Fruit fly (Drosophila melanogaster) whole organism, embryonic: ENCODE measurements around the gene hang.

ENCODE experiments used
- BEAF-32 ChIP-seq: fragments of 200-800 bp; sonication (Bioruptor generic); optimal IDR thresholded peaks from 3 replicates; lab custom pipeline; 2017; ENCODE audit warnings: missing biosample characterization, missing genetic modification characterization, mild to moderate bottlenecking, moderate library complexity, missing genetic modification reagents
- Blimp-1 ChIP-seq: fragments of 200-800 bp; sonication (Bioruptor generic); optimal IDR thresholded peaks from 3 replicates; lab custom pipeline; 2018; ENCODE audit warnings: missing biosample characterization, missing genetic modification characterization, mild to moderate bottlenecking, moderate library complexity, missing genetic modification reagents
- CG10462 ChIP-seq: fragments of 200-800 bp; sonication (Bioruptor generic); optimal IDR thresholded peaks from 2 replicates; lab custom pipeline; 2016; ENCODE audit warnings: missing biosample characterization, missing genetic modification characterization
- CG10959 ChIP-seq: fragments of 200-800 bp; sonication (Bioruptor generic); IDR thresholded peaks from 2 replicates; pipeline ENCODE4 v1.3.6; 2022; ENCODE audit warnings: missing biosample characterization, missing genetic modification characterization
- CG11456 ChIP-seq: fragments of 200-800 bp; sonication (Bioruptor generic); IDR thresholded peaks from 3 replicates; pipeline ENCODE4 v1.3.6; 2022; ENCODE audit warnings: missing biosample characterization, missing genetic modification characterization
- CG12744 ChIP-seq: fragments of 200-800 bp; sonication (Bioruptor generic); optimal IDR thresholded peaks from 2 replicates; lab custom pipeline; 2016; ENCODE audit warnings: missing biosample characterization, missing genetic modification characterization
- CG1603 ChIP-seq: fragments of 200-800 bp; sonication (Bioruptor generic); optimal IDR thresholded peaks from 2 replicates; lab custom pipeline; 2019; ENCODE audit warnings: missing biosample characterization, mild to moderate bottlenecking, missing genetic modification characterization, moderate library complexity
- CG17328 ChIP-seq: fragments of 200-800 bp; sonication (Bioruptor generic); IDR thresholded peaks from 2 replicates; pipeline ENCODE4 v1.3.6; 2022; ENCODE audit warnings: missing biosample characterization, missing genetic modification characterization
- CG18599 ChIP-seq: fragments of 200-800 bp; sonication (Bioruptor generic); optimal IDR thresholded peaks from 3 replicates; lab custom pipeline; 2017; ENCODE audit warnings: missing biosample characterization, missing genetic modification characterization, mild to moderate bottlenecking, moderate library complexity, missing genetic modification reagents
- CG18619 ChIP-seq: fragments of 200-800 bp; sonication (Bioruptor generic); optimal IDR thresholded peaks from 3 replicates; lab custom pipeline; 2017; ENCODE audit warnings: missing biosample characterization, mild to moderate bottlenecking, missing genetic modification characterization
- CG2712 ChIP-seq: fragments of 200-800 bp; optimal IDR thresholded peaks from 3 replicates; lab custom pipeline; 2019; ENCODE audit warnings: missing biosample characterization, mild to moderate bottlenecking, missing genetic modification characterization, moderate library complexity
- CG31441 ChIP-seq: fragments of 200-800 bp; sonication (Bioruptor generic); IDR thresholded peaks from 2 replicates; pipeline ENCODE4 v1.3.6; 2022; ENCODE audit warnings: missing biosample characterization, missing genetic modification characterization
- CG32767 ChIP-seq: fragments of 200-800 bp; sonication (Bioruptor generic); IDR thresholded peaks from 2 replicates; pipeline ENCODE4 v1.3.6; 2022; ENCODE audit warnings: missing biosample characterization, missing genetic modification characterization
- CG3407 ChIP-seq: fragments of 200-800 bp; sonication (Bioruptor generic); optimal IDR thresholded peaks from 2 replicates; lab custom pipeline; 2018; ENCODE audit warnings: missing biosample characterization, mild to moderate bottlenecking, missing genetic modification characterization
- CG4730 ChIP-seq: fragments of 200-800 bp; sonication (Bioruptor generic); IDR thresholded peaks from 2 replicates; pipeline ENCODE4 v1.3.6; 2022; ENCODE audit warnings: missing biosample characterization, missing genetic modification characterization
- CG5245 ChIP-seq: fragments of 200-800 bp; sonication (Bioruptor generic); optimal IDR thresholded peaks from 3 replicates; lab custom pipeline; 2016; ENCODE audit warnings: missing biosample characterization, missing genetic modification characterization
- CG7271 ChIP-seq: fragments of 200-800 bp; sonication (Bioruptor generic); optimal IDR thresholded peaks from 2 replicates; lab custom pipeline; 2018; ENCODE audit warnings: missing biosample characterization, mild to moderate bottlenecking, missing genetic modification characterization, moderate library complexity
- CG8765 ChIP-seq: fragments of 200-800 bp; sonication (Bioruptor generic); IDR thresholded peaks from 2 replicates; pipeline ENCODE4 v1.3.6; 2022; ENCODE audit warnings: missing biosample characterization, missing genetic modification characterization
- CkIIα-i1 ChIP-seq: fragments of 200-800 bp; sonication (Bioruptor generic); IDR thresholded peaks from 2 replicates; pipeline ENCODE4 v1.3.6; 2022; ENCODE audit warnings: missing biosample characterization, missing genetic modification characterization
- Dll ChIP-seq: fragments of 200-800 bp; sonication (Bioruptor generic); IDR thresholded peaks from 4 replicates; pipeline ENCODE4 v1.3.6; 2022; ENCODE audit warnings: missing biosample characterization, missing genetic modification characterization; ENCODE audit not compliant: partially characterized antibody
- ERR ChIP-seq: fragments of 200-800 bp; sonication (Bioruptor generic); optimal IDR thresholded peaks from 2 replicates; lab custom pipeline; 2016; ENCODE audit warnings: missing biosample characterization, missing genetic modification characterization
- Ets65A ChIP-seq: fragments of 200-800 bp; sonication (Bioruptor generic); peaks from one replicate; lab custom pipeline; 2016; ENCODE audit warnings: missing biosample characterization, missing genetic modification characterization
- Hr3 ChIP-seq: fragments of 200-800 bp; sonication (Bioruptor generic); optimal IDR thresholded peaks from 3 replicates; lab custom pipeline; 2016; ENCODE audit warnings: missing biosample characterization, missing genetic modification characterization
- Hr78 ChIP-seq, 2 experiments: fragments of 200-800 bp in 1 of 2; fragments of >200 bp in 1 of 2; sonication (Bioruptor generic) in 1 of 2; optimal IDR thresholded peaks; 2 replicates each; lab custom pipeline; 2017 to 2019; ENCODE audit warnings: missing biosample characterization in 2 of 2, missing genetic modification characterization in 2 of 2, mild to moderate bottlenecking in 1 of 2, moderate library complexity in 1 of 2
- Lim3 ChIP-seq: fragments of 200-800 bp; sonication (Bioruptor generic); IDR thresholded peaks from 2 replicates; pipeline ENCODE4 v1.3.6; 2022; ENCODE audit warnings: missing biosample characterization, missing genetic modification characterization
- Med ChIP-seq: fragments of 200-800 bp; sonication (Bioruptor generic); peaks from one replicate; lab custom pipeline; 2016; ENCODE audit warnings: missing biosample characterization, missing genetic modification characterization, mild to moderate bottlenecking, inconsistent platforms, moderate library complexity
- NC2β ChIP-seq: fragments of 200-800 bp; sonication (Bioruptor generic); optimal IDR thresholded peaks from 2 replicates; lab custom pipeline; 2016; ENCODE audit warnings: missing biosample characterization, missing genetic modification characterization
- NK7.1 ChIP-seq: fragments of 200-800 bp; sonication (Bioruptor generic); optimal IDR thresholded peaks from 3 replicates; lab custom pipeline; 2016; ENCODE audit warnings: missing biosample characterization, missing genetic modification characterization
- Side ChIP-seq: fragments of 200-800 bp; sonication (Bioruptor generic); optimal IDR thresholded peaks from 2 replicates; lab custom pipeline; 2016; ENCODE audit warnings: missing biosample characterization, missing genetic modification characterization
- ac ChIP-seq: fragments of 200-800 bp; sonication (Bioruptor generic); optimal IDR thresholded peaks from 3 replicates; lab custom pipeline; 2017; ENCODE audit warnings: missing biosample characterization, mild to moderate bottlenecking, missing genetic modification characterization
- ara ChIP-seq: fragments of 200-800 bp; sonication (Bioruptor generic); IDR thresholded peaks from 2 replicates; pipeline ENCODE4 v1.3.6; 2022; ENCODE audit warnings: missing biosample characterization, missing genetic modification characterization
- ase ChIP-seq: fragments of 200-800 bp; sonication (Bioruptor generic); IDR thresholded peaks from 3 replicates; pipeline ENCODE4 v1.3.6; 2022; ENCODE audit warnings: missing biosample characterization, missing genetic modification characterization
- ash1 ChIP-seq: fragments of 200-800 bp; sonication (Bioruptor generic); optimal IDR thresholded peaks from 2 replicates; lab custom pipeline; 2018; ENCODE audit warnings: missing biosample characterization, mild to moderate bottlenecking, missing genetic modification characterization
- dm ChIP-seq: fragments of 200-800 bp; sonication (Bioruptor generic); optimal IDR thresholded peaks from 3 replicates; lab custom pipeline; 2016; ENCODE audit warnings: missing biosample characterization, missing genetic modification characterization
- fd102C ChIP-seq: fragments of 200-800 bp; sonication (Bioruptor generic); optimal IDR thresholded peaks from 2 replicates; lab custom pipeline; 2018; ENCODE audit warnings: missing biosample characterization, mild to moderate bottlenecking, missing genetic modification characterization, moderate library complexity
- fd64A ChIP-seq: fragments of 200-800 bp; sonication (Bioruptor generic); optimal IDR thresholded peaks from 3 replicates; lab custom pipeline; 2018; ENCODE audit warnings: missing biosample characterization, mild to moderate bottlenecking, missing genetic modification characterization
- gce ChIP-seq: fragments of 200-800 bp; sonication (Bioruptor generic); IDR thresholded peaks from 3 replicates; pipeline ENCODE4 v1.3.6; 2022; ENCODE audit warnings: missing biosample characterization, missing genetic modification characterization
- gfzf ChIP-seq: fragments of 200-800 bp; sonication (Bioruptor generic); optimal IDR thresholded peaks from 2 replicates; lab custom pipeline; 2016; ENCODE audit warnings: missing biosample characterization, mild to moderate bottlenecking, missing genetic modification characterization, moderate library complexity
- gsb ChIP-seq: fragments of 200-800 bp; sonication (Bioruptor generic); IDR thresholded peaks from 2 replicates; pipeline ENCODE4 v1.3.6; 2022; ENCODE audit warnings: missing biosample characterization, missing genetic modification characterization
- gsb-n ChIP-seq: fragments of 200-800 bp; sonication (Bioruptor generic); optimal IDR thresholded peaks from 3 replicates; lab custom pipeline; 2018; ENCODE audit warnings: missing biosample characterization, mild to moderate bottlenecking, missing genetic modification characterization
- h ChIP-seq: fragments of >200 bp; optimal IDR thresholded peaks from 2 replicates; lab custom pipeline; 2017
- ham ChIP-seq: fragments of 200-800 bp; sonication (Bioruptor generic); IDR thresholded peaks from 2 replicates; pipeline ENCODE4 v1.3.6; 2022; ENCODE audit warnings: missing biosample characterization, missing genetic modification characterization
- lilli ChIP-seq: fragments of 200-800 bp; sonication (Bioruptor generic); optimal IDR thresholded peaks from 3 replicates; lab custom pipeline; 2016; ENCODE audit warnings: missing biosample characterization, missing genetic modification characterization
- mld ChIP-seq: fragments of 200-800 bp; sonication (Bioruptor generic); IDR thresholded peaks from 3 replicates; pipeline ENCODE4 v1.3.6; 2022; ENCODE audit warnings: missing biosample characterization, missing genetic modification characterization; ENCODE audit not compliant: partially characterized antibody
- nom ChIP-seq: fragments of 200-800 bp; sonication (Bioruptor generic); optimal IDR thresholded peaks from 2 replicates; lab custom pipeline; 2017; ENCODE audit warnings: missing biosample characterization, missing genetic modification characterization, mild to moderate bottlenecking, moderate library complexity, missing genetic modification reagents
- pho ChIP-seq: fragments of 200-800 bp; sonication (Bioruptor generic); optimal IDR thresholded peaks from 2 replicates; lab custom pipeline; 2016; ENCODE audit warnings: missing biosample characterization, missing genetic modification characterization
- sna ChIP-seq: fragments of 200-800 bp; sonication (Bioruptor generic); IDR thresholded peaks from 2 replicates; pipeline ENCODE4 v1.3.6; 2022; ENCODE audit warnings: missing biosample characterization, missing genetic modification characterization; ENCODE audit not compliant: partially characterized antibody
- sr ChIP-seq: fragments of 200-800 bp; sonication (Bioruptor generic); IDR thresholded peaks from 3 replicates; pipeline ENCODE4 v1.3.6; 2022; ENCODE audit warnings: missing biosample characterization, missing genetic modification characterization
- stc ChIP-seq: fragments of 200-800 bp; sonication (Bioruptor generic); IDR thresholded peaks from 2 replicates; pipeline ENCODE4 v1.3.6; 2022; ENCODE audit warnings: missing biosample characterization, missing genetic modification characterization
- sug ChIP-seq: fragments of 200-800 bp; optimal IDR thresholded peaks from 2 replicates; lab custom pipeline; 2019; ENCODE audit warnings: missing biosample characterization, mild to moderate bottlenecking, missing genetic modification characterization, moderate library complexity
- tx ChIP-seq: fragments of 200-800 bp; sonication (Bioruptor generic); optimal IDR thresholded peaks from 2 replicates; lab custom pipeline; 2016; ENCODE audit warnings: missing biosample characterization, missing genetic modification characterization
- wdn ChIP-seq: fragments of 200-800 bp; sonication (Bioruptor generic); IDR thresholded peaks from 2 replicates; pipeline ENCODE4 v1.3.6; 2022; ENCODE audit warnings: missing biosample characterization, missing genetic modification characterization

The hang gene

DNA sequence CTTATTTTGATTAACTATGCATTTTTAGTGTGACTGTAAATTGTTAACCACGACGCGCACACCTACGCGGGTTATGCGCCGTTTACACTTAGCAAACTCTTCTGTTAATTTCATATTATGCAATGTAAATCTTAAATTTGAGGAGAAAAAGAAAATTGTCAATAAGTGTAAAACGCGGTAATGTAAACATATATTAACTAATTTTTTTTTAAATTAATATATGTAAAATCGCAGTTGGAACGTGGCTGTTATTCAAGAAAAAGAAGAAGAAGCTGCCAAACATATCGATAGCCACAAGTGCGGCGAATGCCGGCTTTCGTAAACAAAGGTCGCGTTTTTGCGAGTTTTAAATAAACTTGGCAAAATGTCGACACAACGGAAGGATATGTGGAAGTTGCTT is 31.2 kb upstream of the hang start, which contains the start of the genes TH1 and mei-41 (continued):
- TF ChIP-seq lilli (no peak), Med (GFP tag; lab: Kevin White, UChicago) (peak; percentile 91), stc (peak; percentile 89), ash1 (GFP tag; lab: Kevin White, UChicago) (no peak), ase (GFP tag; lab: Robert Waterston, UW) (peak; percentile 93), Side (no peak), NC2β (GFP tag; lab: Kevin White, UChicago) (peak; percentile 27), Ets65A (GFP tag; lab: Kevin White, UChicago) (peak; percentile 95), mld (no peak), ERR (no peak), Hr78 (GFP tag; optimal IDR thresholded peaks at IDR 0.05; lab: Kevin White, UChicago) (no peak), CG10959 (GFP tag; lab: Robert Waterston, UW) (peak; percentile 93), ham (GFP tag; lab: Robert Waterston, UW) (peak; percentile 47; the same call in 1 of the 2 replicates), sr (GFP tag; lab: Robert Waterston, UW) (no peak; the same call in 2 of the 3 replicates), Dll (GFP tag; lab: Robert Waterston, UW) (peak; percentile 58; the same call in 3 of the 4 replicates), sug (tag; lab: Kevin White, UChicago) (no peak), sna (GFP tag; lab: Robert Waterston, UW) (no peak), Blimp-1 (GFP tag; lab: Kevin White, UChicago) (no peak), nom (GFP tag; lab: Kevin White, UChicago) (no peak), pho (peak; percentile 58), gsb-n (tag; lab: Kevin White, UChicago) (peak; percentile 90), CG3407 (GFP tag; lab: Kevin White, UChicago) (peak; percentile 74), ac (GFP tag; lab: Kevin White, UChicago) (peak; percentile 24), CG18619 (peak; percentile 83), CG8765 (GFP tag; lab: Robert Waterston, UW) (peak; percentile 93), CG17328 (GFP tag; lab: Robert Waterston, UW) (peak; percentile 95), CG18599 (GFP tag; lab: Kevin White, UChicago) (peak; percentile 83), ara (GFP tag; lab: Robert Waterston, UW) (peak; percentile 93), CG5245 (GFP tag; lab: Kevin White, UChicago) (peak; percentile 64), fd64A (no peak), wdn (GFP tag; lab: Robert Waterston, UW) (peak; percentile 89), CG11456 (GFP tag; lab: Robert Waterston, UW) (peak; percentile 95), h (lab: Kevin White, UChicago) (no peak), CG1603 (no peak), gsb (GFP tag; lab: Robert Waterston, UW) (peak; percentile 86), Lim3 (GFP tag; lab: Robert Waterston, UW) (peak; percentile 82), CG32767 (peak; percentile 91), gfzf (GFP tag; lab: Kevin White, UChicago) (peak; percentile 56), gce (peak; percentile 85; the same call in 2 of the 3 replicates), Hr3 (GFP tag; lab: Kevin White, UChicago) (peak; percentile 88), CG12744 (GFP tag; lab: Kevin White, UChicago) (no peak), NK7.1 (GFP tag; lab: Kevin White, UChicago) (peak; percentile 5), CG10462 (GFP tag; lab: Kevin White, UChicago) (peak; percentile 61), CG7271 (tag; lab: Kevin White, UChicago) (peak; percentile 75), BEAF-32 (peak; percentile 63), CG2712 (peak; percentile 94), fd102C (GFP tag; lab: Kevin White, UChicago) (no peak), CG31441 (GFP tag; lab: Robert Waterston, UW) (no peak; the same call in none of the 2 replicates), tx (peak; percentile 21), dm (peak; percentile 46), CG4730 (GFP tag; lab: Robert Waterston, UW) (peak; percentile 93), CkIIα-i1 (GFP tag; lab: Robert Waterston, UW) (peak; percentile 73)
